Worm (Caenorhabditis elegans) whole organism, late embryonic: ENCODE measurements around the gene myo-3.

Experiments
- C08G9.2 ChIP-seq: sonication (generic microtip); optimal IDR thresholded peaks from 2 replicates; lab custom pipeline; 2016; ENCODE audit warnings: mild to moderate bottlenecking, missing genetic modification characterization, moderate library complexity, missing compliant biosample characterization
- ceh-45 ChIP-seq: fragments of 200-800 bp; sonication (Bioruptor generic); IDR thresholded peaks from 2 replicates; pipeline ENCODE4 v1.3.6; 2022; ENCODE audit warnings: missing genetic modification reagents, missing genetic modification characterization, missing compliant biosample characterization
- pax-1 ChIP-seq: fragments of 150-350 bp; optimal IDR thresholded peaks from 2 replicates; lab custom pipeline; 2014; ENCODE audit warnings: missing biosample characterization, missing genetic modification characterization

- TF ChIP-seq ceh-45 (GFP tag; lab: Robert Waterston, UW) = no peak
- no peak for TF ChIP-seq pax-1 (tag; lab: Kevin White, UChicago)
- TF ChIP-seq C08G9.2 (tag; lab: Kevin White, UChicago) = no peak
Observed at ce11 chrV:12187344-12187743, 46.8 kb downstream of the myo-3 start, which contains the start of gene ZK863.8.
